Worm (Caenorhabditis elegans) whole organism, midembryonic: Measurements from ENCODE around the gene Y56A3A.22.

Source experiments
- T22C8.4 ChIP-seq: fragments of 200-800 bp; sonication (Bioruptor generic); IDR thresholded peaks from 2 replicates; pipeline ENCODE4 v1.3.6; 2022; ENCODE audit warnings: missing genetic modification characterization, missing compliant biosample characterization
- cog-1 ChIP-seq: sonication (generic microtip); optimal IDR thresholded peaks from 2 replicates; lab custom pipeline; 2016; ENCODE audit warnings: missing genetic modification characterization, missing compliant biosample characterization
- flt-1 ChIP-seq: fragments of 200-800 bp; sonication (Bioruptor generic); IDR thresholded peaks from 2 replicates; pipeline ENCODE4 v1.3.6; 2022; ENCODE audit warnings: missing genetic modification characterization, missing compliant biosample characterization
- klf-2 ChIP-seq: fragments of 200-800 bp; sonication (Bioruptor generic); conservative IDR thresholded peaks from 2 replicates; pipeline ENCODE4 v1.3.6; 2022; ENCODE audit warnings: missing genetic modification reagents, missing genetic modification characterization, missing compliant biosample characterization
- med-1 ChIP-seq: sonication (generic microtip); optimal IDR thresholded peaks from 2 replicates; lab custom pipeline; 2017; ENCODE audit warnings: missing genetic modification characterization, mild to moderate bottlenecking, missing compliant biosample characterization, antibody characterized with exemption, missing genetic modification reagents; ENCODE audit not compliant: insufficient read depth
- ref-1 ChIP-seq: fragments of 200-800 bp; sonication (Bioruptor generic); conservative IDR thresholded peaks from 2 replicates; pipeline ENCODE4 v1.3.6; 2022; ENCODE audit warnings: missing genetic modification reagents, missing genetic modification characterization, missing compliant biosample characterization
- tab-1 ChIP-seq: fragments of 200-800 bp; sonication (Bioruptor generic); IDR thresholded peaks from 2 replicates; pipeline ENCODE4 v1.3.6; 2022; ENCODE audit warnings: missing genetic modification characterization, missing compliant biosample characterization
- ztf-23 ChIP-seq: fragments of 200-800 bp; sonication (Bioruptor generic); IDR thresholded peaks from 2 replicates; pipeline ENCODE4 v1.3.6; 2022; ENCODE audit warnings: missing genetic modification reagents, missing genetic modification characterization, missing compliant biosample characterization
- ztf-29 ChIP-seq: fragments of 200-800 bp; sonication (Bioruptor generic); IDR thresholded peaks from 2 replicates; pipeline ENCODE4 v1.3.6; 2022; ENCODE audit warnings: missing genetic modification reagents, missing genetic modification characterization, missing compliant biosample characterization

The Y56A3A.22 gene

DNA sequence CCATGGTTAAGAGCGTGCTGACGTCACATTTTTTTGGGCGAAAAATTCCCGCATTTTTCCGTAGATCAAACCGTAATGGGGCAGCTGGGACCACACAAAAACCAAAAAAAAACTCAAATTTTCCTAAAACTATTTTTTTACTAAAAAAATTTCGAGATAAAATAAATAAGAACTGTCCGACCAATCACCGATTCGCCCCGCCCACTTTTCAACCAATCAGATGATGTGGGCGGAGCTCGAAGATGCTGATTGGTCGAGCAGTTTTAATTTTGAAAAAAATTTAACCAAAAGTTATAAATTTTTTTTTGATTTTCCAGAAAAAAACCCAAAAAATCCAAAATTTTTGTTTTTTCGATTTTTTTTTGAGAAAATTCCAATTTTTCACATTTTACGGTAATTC, 21.5 kb upstream of the Y56A3A.22 start:
- no peak for TF ChIP-seq tab-1 (GFP tag; lab: Robert Waterston, UW)
- no peak for TF ChIP-seq ztf-29 (GFP tag; lab: Robert Waterston, UW)
- TF ChIP-seq ref-1 (GFP tag; lab: Robert Waterston, UW) = no peak
- TF ChIP-seq ztf-23 (GFP tag; lab: Robert Waterston, UW) = no peak
- TF ChIP-seq cog-1 (tag; lab: Kevin White, UChicago) = no peak
- no peak for TF ChIP-seq flt-1 (GFP tag; lab: Robert Waterston, UW)
- no peak for TF ChIP-seq T22C8.4 (GFP tag; lab: Robert Waterston, UW)
- TF ChIP-seq klf-2 (GFP tag; lab: Robert Waterston, UW) = no peak
- TF ChIP-seq med-1 (GFP tag; lab: Kevin White, UChicago) = no peak

DNA sequence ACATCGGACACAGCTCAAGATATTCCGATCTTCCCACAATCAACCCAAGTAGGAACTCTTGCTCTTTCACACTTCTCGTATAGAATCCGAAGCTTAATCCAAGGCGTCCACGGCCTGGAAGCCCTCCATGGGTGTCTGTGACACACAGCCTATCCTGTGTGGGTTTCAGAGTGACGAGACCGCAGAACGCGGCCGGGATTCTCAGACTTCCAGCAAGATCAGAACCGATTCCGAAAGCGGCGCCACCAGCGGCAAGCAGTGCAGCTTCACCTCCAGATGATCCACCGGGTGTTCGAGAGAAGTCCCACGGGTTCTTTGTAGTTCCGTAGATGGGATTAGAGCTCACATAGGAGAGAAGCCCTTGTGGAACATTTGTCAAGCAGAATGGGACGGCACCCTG, 18.7 kb upstream of the Y56A3A.22 start:
- TF ChIP-seq T22C8.4 (GFP tag; lab: Robert Waterston, UW) (no peak), ztf-23 (GFP tag; lab: Robert Waterston, UW) (no peak), cog-1 (tag; lab: Kevin White, UChicago) (no peak), flt-1 (GFP tag; lab: Robert Waterston, UW) (no peak), tab-1 (GFP tag; lab: Robert Waterston, UW) (no peak), klf-2 (GFP tag; lab: Robert Waterston, UW) (no peak), ztf-29 (GFP tag; lab: Robert Waterston, UW) (no peak)

DNA sequence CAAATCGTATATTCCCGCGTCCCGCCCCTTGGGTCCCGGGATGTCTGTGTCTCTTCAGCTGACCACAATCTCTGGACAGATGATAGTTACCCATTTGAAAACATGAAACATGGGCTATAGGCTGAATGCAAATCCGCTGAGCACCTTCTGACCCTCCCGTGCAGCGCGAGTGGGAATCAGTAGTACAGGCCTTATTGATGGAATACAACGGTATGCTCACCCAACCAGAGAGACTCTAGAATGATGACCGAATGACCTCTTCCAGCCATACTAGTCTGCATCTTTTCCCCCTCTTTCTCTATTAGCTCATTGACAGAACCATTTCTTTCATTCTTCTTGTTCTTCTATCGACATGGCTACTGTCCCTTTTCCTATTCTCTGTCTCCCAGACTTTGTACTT, 14.3 kb upstream of the Y56A3A.22 start, which contains the start of gene sdz-33:
sdz-33 (plus strand) TSS at position 301 of the 400 bp plus-strand sequence.
- no peak for TF ChIP-seq ztf-29 (GFP tag; lab: Robert Waterston, UW)
- no peak for TF ChIP-seq flt-1 (GFP tag; lab: Robert Waterston, UW)
- TF ChIP-seq ref-1 (GFP tag; lab: Robert Waterston, UW) = no peak
- no peak for TF ChIP-seq klf-2 (GFP tag; lab: Robert Waterston, UW)
- TF ChIP-seq T22C8.4 (GFP tag; lab: Robert Waterston, UW) = no peak
- no peak for TF ChIP-seq cog-1 (tag; lab: Kevin White, UChicago)
- no peak for TF ChIP-seq ztf-23 (GFP tag; lab: Robert Waterston, UW)
- no peak for TF ChIP-seq tab-1 (GFP tag; lab: Robert Waterston, UW)
- TF ChIP-seq med-1 (GFP tag; lab: Kevin White, UChicago) = no peak

DNA sequence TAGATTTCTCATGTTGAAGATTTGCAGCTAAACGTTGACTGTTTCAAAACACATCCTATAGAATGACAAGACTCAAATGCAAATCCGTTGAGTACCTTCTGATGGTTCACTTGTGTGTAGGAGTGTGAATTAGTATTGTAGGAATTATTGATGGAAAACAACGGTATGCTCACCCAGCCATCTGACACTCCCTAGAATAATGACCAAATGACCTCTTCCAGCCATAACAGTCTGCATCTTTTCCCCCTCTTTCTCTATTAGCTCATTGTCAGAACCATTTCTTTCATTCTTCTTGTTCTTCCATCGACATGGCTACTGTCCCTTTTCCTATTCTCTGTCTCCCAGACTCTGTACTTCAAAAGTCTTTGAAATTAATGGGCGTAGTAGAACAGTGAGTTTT, 12.8 kb upstream of the Y56A3A.22 start, which contains the start of gene fbxb-24:
fbxb-24 (plus strand) TSS at position 301 of the 400 bp plus-strand sequence.
- TF ChIP-seq ztf-23 (GFP tag; lab: Robert Waterston, UW) = no peak
- TF ChIP-seq cog-1 (tag; lab: Kevin White, UChicago) = no peak
- no peak for TF ChIP-seq ztf-29 (GFP tag; lab: Robert Waterston, UW)
- TF ChIP-seq med-1 (GFP tag; lab: Kevin White, UChicago) = no peak
- TF ChIP-seq T22C8.4 (GFP tag; lab: Robert Waterston, UW) = no peak
- TF ChIP-seq tab-1 (GFP tag; lab: Robert Waterston, UW) = no peak
- TF ChIP-seq ref-1 (GFP tag; lab: Robert Waterston, UW) = no peak
- TF ChIP-seq klf-2 (GFP tag; lab: Robert Waterston, UW) = no peak

DNA sequence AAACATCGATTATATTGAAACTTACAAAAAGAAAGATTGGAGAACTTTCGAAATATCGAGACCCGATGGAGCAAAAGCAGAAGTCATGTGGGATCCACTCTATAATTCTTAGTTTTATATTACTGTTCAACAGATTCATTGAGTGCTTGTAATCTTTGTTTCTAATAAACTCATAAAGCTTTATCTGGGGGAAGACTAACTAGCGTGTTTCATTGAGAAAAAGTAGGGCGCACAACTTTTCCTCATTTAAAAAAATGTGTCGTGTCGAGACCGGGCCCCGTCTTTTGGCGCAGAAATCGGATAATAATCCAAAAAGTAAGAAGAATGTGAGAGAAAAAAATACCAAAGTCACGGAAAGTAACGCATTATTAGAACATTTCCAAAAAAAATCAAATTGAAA, 11.7 kb upstream of the Y56A3A.22 start, which contains the start of gene faah-4:
faah-4 (minus strand) TSS at position 101 of the 400 bp plus-strand sequence.
- TF ChIP-seq ztf-23 (GFP tag; lab: Robert Waterston, UW) (no peak), tab-1 (GFP tag; lab: Robert Waterston, UW) (no peak), ztf-29 (GFP tag; lab: Robert Waterston, UW) (no peak), ref-1 (GFP tag; lab: Robert Waterston, UW) (no peak), flt-1 (GFP tag; lab: Robert Waterston, UW) (no peak), T22C8.4 (GFP tag; lab: Robert Waterston, UW) (no peak)

DNA sequence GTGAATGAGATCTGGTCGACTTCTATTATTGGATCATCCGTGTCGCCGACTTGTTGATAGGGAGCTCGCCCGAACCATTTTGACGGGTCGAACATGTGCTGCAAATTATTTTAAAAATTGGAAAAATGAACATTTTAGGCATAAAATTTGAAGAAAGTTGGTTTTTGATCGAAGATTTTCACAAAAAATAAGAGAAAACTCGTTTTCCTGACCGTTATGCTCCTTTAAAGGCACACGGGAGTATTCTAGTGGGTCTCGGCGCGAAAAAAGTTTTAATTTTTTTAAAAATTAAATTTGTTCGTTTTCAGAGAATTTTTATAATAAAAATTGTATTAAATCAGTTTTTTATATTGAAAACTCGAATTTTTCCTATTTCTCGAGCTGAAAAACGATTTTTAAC, 7.3 kb upstream of the Y56A3A.22 start, which contains the start of gene Y56A3A.16:
Y56A3A.16 (minus strand) TSS at position 101 of the 400 bp plus-strand sequence.
- TF ChIP-seq med-1 (GFP tag; lab: Kevin White, UChicago) = no peak
- TF ChIP-seq flt-1 (GFP tag; lab: Robert Waterston, UW) = no peak
- TF ChIP-seq ztf-23 (GFP tag; lab: Robert Waterston, UW) = no peak
- TF ChIP-seq ref-1 (GFP tag; lab: Robert Waterston, UW) = no peak
- no peak for TF ChIP-seq klf-2 (GFP tag; lab: Robert Waterston, UW)
- TF ChIP-seq cog-1 (tag; lab: Kevin White, UChicago) = no peak
- TF ChIP-seq ztf-29 (GFP tag; lab: Robert Waterston, UW) = no peak
- TF ChIP-seq tab-1 (GFP tag; lab: Robert Waterston, UW) = no peak
- no peak for TF ChIP-seq T22C8.4 (GFP tag; lab: Robert Waterston, UW)

DNA sequence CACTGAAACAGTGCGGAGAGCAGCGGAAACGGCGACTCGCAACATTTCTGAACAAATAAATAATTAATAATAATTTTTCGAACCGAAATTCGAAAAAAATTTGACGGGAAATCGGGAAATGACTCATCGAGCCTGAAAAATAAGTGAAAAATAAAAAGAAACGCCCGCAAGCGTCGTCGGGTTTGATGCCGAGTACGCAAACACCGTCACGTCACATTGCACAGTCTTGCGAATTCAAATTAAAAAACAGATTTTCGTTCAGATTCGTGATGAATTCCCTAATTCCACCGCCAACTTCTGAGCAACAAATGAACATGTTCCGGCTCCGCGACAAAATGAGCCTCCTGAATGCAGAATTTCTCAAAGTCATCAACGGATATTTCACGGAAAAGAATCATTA, 5.8 kb upstream of the Y56A3A.22 start, which contains the start of the genes ndab-1 and npp-16:
ndab-1 (minus strand) TSS at position 47 of the 400 bp plus-strand sequence.
npp-16 (plus strand) TSS at position 263 of the 400 bp plus-strand sequence.
- TF ChIP-seq flt-1 (GFP tag; lab: Robert Waterston, UW) (0 out of 2 replicates have a peak, but pooled peaks have one; percentile 36), ztf-23 (GFP tag; lab: Robert Waterston, UW) (no peak)

DNA sequence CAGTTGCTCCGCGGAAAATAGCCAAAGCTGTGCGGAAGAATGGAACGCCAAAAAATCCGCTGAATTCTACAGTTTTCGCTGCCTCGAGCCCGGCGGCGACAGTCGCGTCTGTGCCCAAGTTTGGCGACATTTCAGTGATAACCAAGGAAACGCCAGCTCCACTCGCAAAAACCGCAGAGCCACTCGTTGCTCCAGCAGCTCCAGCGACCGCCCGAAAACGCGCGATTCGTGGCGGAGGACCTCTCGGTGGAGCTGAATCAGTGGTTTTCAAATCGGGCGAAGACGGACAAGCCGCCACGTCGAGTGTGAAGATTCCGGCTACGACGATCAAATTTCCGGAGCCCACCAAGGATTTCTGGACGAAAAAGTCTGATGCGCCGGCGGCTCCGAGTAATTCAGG, 5.2 kb upstream of the Y56A3A.22 start:
- TF ChIP-seq ref-1 (GFP tag; lab: Robert Waterston, UW) (no peak), klf-2 (GFP tag; lab: Robert Waterston, UW) (no peak), T22C8.4 (GFP tag; lab: Robert Waterston, UW) (no peak), flt-1 (GFP tag; lab: Robert Waterston, UW) (no peak), cog-1 (tag; lab: Kevin White, UChicago) (no peak), med-1 (GFP tag; lab: Kevin White, UChicago) (no peak), ztf-23 (GFP tag; lab: Robert Waterston, UW) (no peak), tab-1 (GFP tag; lab: Robert Waterston, UW) (no peak), ztf-29 (GFP tag; lab: Robert Waterston, UW) (no peak)

DNA sequence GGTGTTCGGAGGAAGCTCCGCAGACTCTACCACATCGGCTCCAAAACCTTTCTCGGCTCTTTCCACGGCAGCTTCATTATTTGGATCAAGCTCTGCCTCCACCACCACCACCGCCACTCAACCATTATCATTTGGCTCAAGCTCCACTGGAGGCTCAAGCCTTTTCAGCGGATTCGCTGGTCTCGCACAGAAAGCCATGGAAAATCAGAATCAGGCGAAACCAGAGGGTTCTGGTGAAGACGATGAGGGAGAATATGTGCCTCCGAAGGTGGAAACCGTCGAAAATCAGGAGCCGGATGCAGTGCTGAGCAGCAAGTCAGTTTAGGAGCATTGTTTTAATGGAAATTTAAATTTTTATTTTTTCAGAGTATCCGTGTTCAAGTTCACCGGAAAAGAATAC, 4.4 kb upstream of the Y56A3A.22 start:
- TF ChIP-seq flt-1 (GFP tag; lab: Robert Waterston, UW) (no peak), med-1 (GFP tag; lab: Kevin White, UChicago) (no peak), ztf-29 (GFP tag; lab: Robert Waterston, UW) (no peak), klf-2 (GFP tag; lab: Robert Waterston, UW) (no peak), T22C8.4 (GFP tag; lab: Robert Waterston, UW) (no peak)
